Worm (Caenorhabditis elegans) whole organism, early embryonic: ENCODE measurements around the gene ceh-30.

Source experiments
- F13C5.2 ChIP-seq: sonication (generic microtip); optimal IDR thresholded peaks from 2 replicates; lab custom pipeline; 2017; ENCODE audit warnings: mild to moderate bottlenecking, missing genetic modification characterization, inconsistent platforms, missing compliant biosample characterization
- aly-1 ChIP-seq: sonication (generic microtip); optimal IDR thresholded peaks from 2 replicates; lab custom pipeline; 2016; ENCODE audit warnings: missing genetic modification characterization, missing compliant biosample characterization
- ama-1 ChIP-seq: fragments of 150-350 bp; optimal IDR thresholded peaks from 2 replicates; lab custom pipeline; 2014
- ceh-13 ChIP-seq: fragments of 200-800 bp; sonication (Bioruptor generic); optimal IDR thresholded peaks from 2 replicates; lab custom pipeline; 2018; ENCODE audit warnings: mild to moderate bottlenecking, missing genetic modification characterization, missing compliant biosample characterization
- ceh-36 ChIP-seq: sonication (generic microtip); optimal IDR thresholded peaks from 2 replicates; lab custom pipeline; 2016; ENCODE audit warnings: missing genetic modification characterization, inconsistent platforms, missing compliant biosample characterization
- ets-7 ChIP-seq: sonication (generic microtip); optimal IDR thresholded peaks from 2 replicates; lab custom pipeline; 2016; ENCODE audit warnings: missing genotype, missing genetic modification characterization, missing compliant biosample characterization
- flt-1 ChIP-seq: fragments of 200-800 bp; sonication (Bioruptor generic); IDR thresholded peaks from 2 replicates; pipeline ENCODE4 v1.3.6; 2022; ENCODE audit warnings: missing genetic modification characterization, missing compliant biosample characterization
- hmbx-1 ChIP-seq: sonication (generic microtip); optimal IDR thresholded peaks from 2 replicates; lab custom pipeline; 2016; ENCODE audit warnings: mild to moderate bottlenecking, missing genetic modification characterization, missing compliant biosample characterization
- hmg-4 ChIP-seq: fragments of 200-800 bp; sonication (Bioruptor generic); optimal IDR thresholded peaks from 2 replicates; lab custom pipeline; 2018; ENCODE audit warnings: mild to moderate bottlenecking, missing genetic modification characterization, missing compliant biosample characterization
- hnd-1 ChIP-seq: sonication (generic microtip); optimal IDR thresholded peaks from 2 replicates; lab custom pipeline; 2016; ENCODE audit warnings: missing genetic modification characterization, missing compliant biosample characterization
- pes-1 ChIP-seq: fragments of 200-800 bp; sonication (Bioruptor generic); IDR thresholded peaks from 2 replicates; pipeline ENCODE4 v1.3.6; 2022; ENCODE audit warnings: missing genetic modification reagents, missing genetic modification characterization, missing compliant biosample characterization
- sea-1 ChIP-seq: fragments of 200-800 bp; sonication (Bioruptor generic); conservative IDR thresholded peaks from 2 replicates; pipeline ENCODE4 v1.3.6; 2022; ENCODE audit warnings: missing genetic modification characterization, missing compliant biosample characterization
- tbx-37 ChIP-seq: fragments of 200-800 bp; sonication (Bioruptor generic); conservative IDR thresholded peaks from 2 replicates; pipeline ENCODE4 v1.3.6; 2022; ENCODE audit warnings: missing genetic modification reagents, missing genetic modification characterization, missing compliant biosample characterization
- tra-4 ChIP-seq: sonication (generic microtip); optimal IDR thresholded peaks from 2 replicates; lab custom pipeline; 2017; ENCODE audit warnings: missing genetic modification characterization, missing compliant biosample characterization

DNA sequence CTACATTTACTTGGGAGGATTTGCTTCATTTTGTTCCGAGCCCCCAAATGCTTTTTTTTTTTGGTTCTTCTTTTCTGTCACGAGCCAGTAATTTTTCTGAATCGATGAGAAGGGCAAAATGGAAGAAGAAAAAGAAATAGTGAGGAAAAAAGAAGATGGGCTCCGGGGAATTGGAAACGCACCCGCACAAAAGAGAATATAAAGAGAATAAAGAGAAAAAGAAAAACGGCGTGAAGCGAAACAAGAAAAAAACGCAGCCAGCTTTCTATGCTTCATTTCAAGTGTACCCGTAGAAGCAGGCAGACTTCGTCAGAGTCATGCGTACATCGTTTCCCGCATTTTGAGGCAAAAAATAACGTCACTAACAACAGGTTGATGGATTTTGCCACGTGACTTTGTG is 47.7 kb downstream of the ceh-30 start:
- no peak for TF ChIP-seq tra-4 (tag; lab: Kevin White, UChicago)
- no peak for TF ChIP-seq sea-1 (GFP tag; lab: Robert Waterston, UW)
- no peak for TF ChIP-seq ets-7 (tag; lab: Kevin White, UChicago)
- TF ChIP-seq flt-1 (GFP tag; lab: Robert Waterston, UW), result no peak
- TF ChIP-seq ama-1 (lab: Kevin White, UChicago), result no peak
- TF ChIP-seq tbx-37 (GFP tag; lab: Robert Waterston, UW), result no peak
- TF ChIP-seq hmg-4 (GFP tag; lab: Kevin White, UChicago), result no peak
- no peak for TF ChIP-seq hnd-1 (tag; lab: Kevin White, UChicago)
- TF ChIP-seq hmbx-1 (tag; lab: Kevin White, UChicago), result no peak
- TF ChIP-seq ceh-36 (tag; lab: Kevin White, UChicago), result no peak
- no peak for TF ChIP-seq ceh-13 (GFP tag; lab: Kevin White, UChicago)
- no peak for TF ChIP-seq F13C5.2 (tag; lab: Kevin White, UChicago)
- TF ChIP-seq pes-1, result no peak
- no peak for TF ChIP-seq aly-1 (tag; lab: Kevin White, UChicago)
